Fruit fly (Drosophila melanogaster): ENCODE results near the gene RunxA.

The RunxA gene

dm6 chrX:20656535-20657350 lies 33.2 kb upstream of the RunxA start, which contains the start of gene Cyp6v1 (continued):
- TF ChIP-seq Jarid2 (GFP tag; optimal IDR thresholded peaks at IDR 0.05) = no peak

dm6 chrX:20654954-20655391 lies 31.4 kb upstream of the RunxA start:
- TF ChIP-seq pan (optimal IDR thresholded peaks at IDR 0.05) = no peak
- TF ChIP-seq pan (GFP tag; optimal IDR thresholded peaks at IDR 0.05 in 1 of 2, IDR thresholded peaks at IDR 0.05 in 1 of 2) = peak in 1 of 2 experiments; percentile 88
- peak; percentile 13 for TF ChIP-seq CG9437 (GFP tag; optimal IDR thresholded peaks at IDR 0.05)
- no peak for TF ChIP-seq Dp (GFP tag; optimal IDR thresholded peaks at IDR 0.05)
- TF ChIP-seq yki (optimal IDR thresholded peaks at IDR 0.05) = no peak
- TF ChIP-seq Optix (GFP tag; IDR thresholded peaks at IDR 0.05) = peak; percentile 86
- TF ChIP-seq CG4360 (GFP tag; IDR thresholded peaks at IDR 0.05) = peak; percentile 44; the same call in 1 of the 2 replicates
- peak; percentile 67 for TF ChIP-seq Drgx (GFP tag; IDR thresholded peaks at IDR 0.05)
- TF ChIP-seq Sox102F (GFP tag; optimal IDR thresholded peaks at IDR 0.05) = peak; percentile 76
- TF ChIP-seq CG34224 (GFP tag; IDR thresholded peaks at IDR 0.05; ENCODE audit: partially characterized antibody) = no peak
- TF ChIP-seq Gsc (GFP tag; IDR thresholded peaks at IDR 0.05) = peak; percentile 77
- 0 out of 3 replicates have a peak, but pooled peaks have one; percentile 66 for TF ChIP-seq CG2199 (GFP tag; IDR thresholded peaks at IDR 0.05)
- TF ChIP-seq tll (GFP tag; optimal IDR thresholded peaks at IDR 0.05) = peak in 1 of 2 experiments; percentile 84
- peak in 1 of 3 experiments; percentile 20 for TF ChIP-seq Stat92E (GFP tag; optimal IDR thresholded peaks at IDR 0.05)
- peak; percentile 49 for TF ChIP-seq E2f2 (GFP tag; IDR thresholded peaks at IDR 0.05)
- TF ChIP-seq CG12104 (GFP tag; optimal IDR thresholded peaks at IDR 0.05) = peak; percentile 59
- peak; percentile 90 for TF ChIP-seq ara (GFP tag; IDR thresholded peaks at IDR 0.05)
- TF ChIP-seq her (GFP tag; optimal IDR thresholded peaks at IDR 0.05) = peak; percentile 44
- TF ChIP-seq peb (GFP tag; IDR thresholded peaks at IDR 0.05) = peak; percentile 67
- peak; percentile 71 for TF ChIP-seq CG10462 (GFP tag; optimal IDR thresholded peaks at IDR 0.05)
- TF ChIP-seq fd3F (GFP tag; optimal IDR thresholded peaks at IDR 0.05) = peak; percentile 33
- peak; percentile 76 for TF ChIP-seq danr (GFP tag; IDR thresholded peaks at IDR 0.05)
- TF ChIP-seq CG12942 (GFP tag; optimal IDR thresholded peaks at IDR 0.05) = peak; percentile 79
- TF ChIP-seq BEAF-32 (GFP tag; optimal IDR thresholded peaks at IDR 0.05) = no peak
- TF ChIP-seq CG31388 (GFP tag; optimal IDR thresholded peaks at IDR 0.05) = peak; percentile 67
- TF ChIP-seq CG16813 (GFP tag; IDR thresholded peaks at IDR 0.05; ENCODE audit: partially characterized antibody) = no peak
- no peak for TF ChIP-seq wdn (GFP tag; IDR thresholded peaks at IDR 0.05)
- peak; percentile 55 for TF ChIP-seq wek (GFP tag; optimal IDR thresholded peaks at IDR 0.05)
- TF ChIP-seq Med (GFP tag) = peak; percentile 95
- TF ChIP-seq bowl (GFP tag; IDR thresholded peaks at IDR 0.05) = peak; percentile 46; the same call in 1 of the 2 replicates
- TF ChIP-seq CG10267 (tag; optimal IDR thresholded peaks at IDR 0.05) = peak; percentile 45
- TF ChIP-seq CG15011 (GFP tag; optimal IDR thresholded peaks at IDR 0.05) = peak; percentile 64
- TF ChIP-seq CG18764 (GFP tag; optimal IDR thresholded peaks at IDR 0.05) = peak; percentile 82
- 0 out of 2 replicates have a peak, but pooled peaks have one; percentile 26 for TF ChIP-seq gsb (GFP tag; IDR thresholded peaks at IDR 0.05)
- TF ChIP-seq CG4282 (GFP tag; optimal IDR thresholded peaks at IDR 0.05) = peak; percentile 43
- no peak for TF ChIP-seq amos (GFP tag; IDR thresholded peaks at IDR 0.05; ENCODE audit: partially characterized antibody)
- peak; percentile 51; the same call in 2 of the 3 replicates for TF ChIP-seq CG11695 (GFP tag; IDR thresholded peaks at IDR 0.05)
- peak; percentile 41 for TF ChIP-seq dm (GFP tag; optimal IDR thresholded peaks at IDR 0.05)
- peak; percentile 64; the same call in 1 of the 2 replicates for TF ChIP-seq ro (GFP tag; IDR thresholded peaks at IDR 0.05)
- TF ChIP-seq cg (GFP tag; optimal IDR thresholded peaks at IDR 0.05) = no peak
- TF ChIP-seq Neu2 (GFP tag; optimal IDR thresholded peaks at IDR 0.05; ENCODE audit: borderline replicate concordance) = peak; percentile 62
- no peak for TF ChIP-seq CG10147 (GFP tag; optimal IDR thresholded peaks at IDR 0.05)
- TF ChIP-seq HmgZ (tag; optimal IDR thresholded peaks at IDR 0.05) = peak; percentile 16
- TF ChIP-seq CG7745 (tag; optimal IDR thresholded peaks at IDR 0.05) = peak; percentile 13
- peak; percentile 60 for TF ChIP-seq CG12769 (tag; optimal IDR thresholded peaks at IDR 0.05)

Data from whole organism, embryonic.